Worm (Caenorhabditis elegans): Measurements from ENCODE around the gene T05A7.12.

ce11 chrII:4665359-4665758 is 2.3 kb upstream of the T05A7.12 start, which contains the start of gene T05A7.11:
- TF ChIP-seq tbx-11 (GFP tag; IDR thresholded peaks at IDR 0.05) = no peak
- no peak for TF ChIP-seq ama-1 (optimal IDR thresholded peaks at IDR 0.05)
- TF ChIP-seq hnd-1 (tag; optimal IDR thresholded peaks at IDR 0.05) = no peak
- no peak for TF ChIP-seq ceh-13 (GFP tag; optimal IDR thresholded peaks at IDR 0.05)
